Worm (Caenorhabditis elegans): ENCODE results near the gene str-149.

Gene str-149

ce11 chrV:16582973-16583372 lies 9.7 kb downstream of the str-149 start, which contains the start of gene str-150:
TSS of gene str-150 (plus strand) at chrV:16583273.
- TF ChIP-seq dmd-4 (tag; optimal IDR thresholded peaks at IDR 0.05; ENCODE audit: borderline replicate concordance) (no peak), zip-5 (tag; optimal IDR thresholded peaks at IDR 0.05) (no peak), ceh-18 (tag; optimal IDR thresholded peaks at IDR 0.05) (no peak), hlh-6 (tag; optimal IDR thresholded peaks at IDR 0.05) (no peak), npax-4 (tag; optimal IDR thresholded peaks at IDR 0.05) (no peak)

ce11 chrV:16588428-16588827 lies 15.2 kb downstream of the str-149 start, which contains the start of gene srw-73:
TSS of gene srw-73 (minus strand) at chrV:16588528.
- no peak for TF ChIP-seq ceh-31 (tag; optimal IDR thresholded peaks at IDR 0.05)
- no peak for TF ChIP-seq unc-86 (tag; optimal IDR thresholded peaks at IDR 0.05)
- TF ChIP-seq ceh-6 (GFP tag; optimal IDR thresholded peaks at IDR 0.05) = no peak
- TF ChIP-seq ref-2 (tag; optimal IDR thresholded peaks at IDR 0.05) = no peak

ce11 chrV:16589488-16589887 lies 16.2 kb downstream of the str-149 start:
- TF ChIP-seq K02D7.2 (tag; optimal IDR thresholded peaks at IDR 0.05) (no peak), lin-11 (tag; optimal IDR thresholded peaks at IDR 0.05) (no peak)

ce11 chrV:16591992-16592798 lies 18.9 kb downstream of the str-149 start, which contains the start of gene srh-269:
TSS of gene srh-269 (minus strand) at chrV:16592042.
- TF ChIP-seq ceh-45 (GFP tag; IDR thresholded peaks at IDR 0.05) (no peak), lim-6 (tag; optimal IDR thresholded peaks at IDR 0.05) (peak; percentile 23), ceh-30 (tag; optimal IDR thresholded peaks at IDR 0.05) (no peak), ref-2 (tag; optimal IDR thresholded peaks at IDR 0.05) (no peak), ceh-24 (tag; optimal IDR thresholded peaks at IDR 0.05) (no peak), ceh-14 (tag; optimal IDR thresholded peaks at IDR 0.05) (peak; percentile 74), ama-1 (optimal IDR thresholded peaks at IDR 0.05) (no peak), hlh-15 (tag; optimal IDR thresholded peaks at IDR 0.05) (peak; percentile 49), ztf-16 (tag; optimal IDR thresholded peaks at IDR 0.05) (peak; percentile 32), Y22D7AL.16 (tag; optimal IDR thresholded peaks at IDR 0.05) (no peak), hlh-6 (tag; optimal IDR thresholded peaks at IDR 0.05) (peak; percentile 80), sdc-2 (tag; optimal IDR thresholded peaks at IDR 0.05) (peak; percentile 38), nfya-1 (tag; optimal IDR thresholded peaks at IDR 0.05) (peak; percentile 61), C08G9.2 (tag; optimal IDR thresholded peaks at IDR 0.05) (peak; percentile 61), tbx-7 (tag; optimal IDR thresholded peaks at IDR 0.05) (no peak), K09A11.1 (tag; optimal IDR thresholded peaks at IDR 0.05; ENCODE audit: insufficient read depth) (peak; percentile 10), fkh-6 (tag; optimal IDR thresholded peaks at IDR 0.05) (peak; percentile 67), odd-2 (tag; optimal IDR thresholded peaks at IDR 0.05) (no peak), madf-2 (tag; optimal IDR thresholded peaks at IDR 0.05) (peak; percentile 68), unc-86 (tag; optimal IDR thresholded peaks at IDR 0.05) (peak; percentile 33), nhr-11 (tag; optimal IDR thresholded peaks at IDR 0.05) (no peak), mec-3 (tag; optimal IDR thresholded peaks at IDR 0.05; ENCODE audit: borderline replicate concordance) (no peak), F13H6.1 (tag; optimal IDR thresholded peaks at IDR 0.05) (peak; percentile 45), ceh-48 (tag; optimal IDR thresholded peaks at IDR 0.05) (peak; percentile 24), hlh-13 (GFP tag; optimal IDR thresholded peaks at IDR 0.05) (peak; percentile 64), K02D7.2 (tag; optimal IDR thresholded peaks at IDR 0.05) (peak; percentile 50), nhr-232 (tag; optimal IDR thresholded peaks at IDR 0.05) (peak; percentile 53), hlh-8 (tag; optimal IDR thresholded peaks at IDR 0.05) (no peak), pha-4 (tag; optimal IDR thresholded peaks at IDR 0.05) (no peak), elt-2 (tag; optimal IDR thresholded peaks at IDR 0.05) (peak; percentile 73), pha-2 (tag; optimal IDR thresholded peaks at IDR 0.05) (peak; percentile 70), ahr-1 (tag; optimal IDR thresholded peaks at IDR 0.05) (peak; percentile 11), tbx-2 (tag; optimal IDR thresholded peaks at IDR 0.05) (peak; percentile 43), dve-1 (tag; optimal IDR thresholded peaks at IDR 0.05) (peak; percentile 62), ceh-34 (tag; optimal IDR thresholded peaks at IDR 0.05) (peak; percentile 68), elt-4 (tag; optimal IDR thresholded peaks at IDR 0.05) (no peak), dmd-4 (tag; optimal IDR thresholded peaks at IDR 0.05; ENCODE audit: borderline replicate concordance) (peak; percentile 20), ceh-19 (GFP tag; optimal IDR thresholded peaks at IDR 0.05) (peak; percentile 79), npax-4 (tag; optimal IDR thresholded peaks at IDR 0.05) (peak; percentile 18), C38D4.7 (GFP tag; optimal IDR thresholded peaks at IDR 0.05) (peak; percentile 70)

Data from whole organism, late embryonic.